Worm (Caenorhabditis elegans) whole organism, L4 larva: ENCODE measurements around the gene clc-25.

ENCODE experiments used
- F49E8.2 ChIP-seq: sonication (generic microtip); optimal IDR thresholded peaks from 2 replicates; lab custom pipeline; 2016; ENCODE audit warnings: missing compliant biosample characterization, mild to moderate bottlenecking, missing genetic modification characterization, borderline replicate concordance
- R02D3.7 ChIP-seq: fragments of 150-350 bp; sonication (generic microtip); optimal IDR thresholded peaks from 3 replicates; lab custom pipeline; 2014; ENCODE audit warnings: missing biosample characterization, missing genetic modification characterization
- Y48G9A.11 ChIP-seq: fragments of 200-800 bp; sonication (Bioruptor generic); IDR thresholded peaks from 2 replicates; pipeline ENCODE4 v1.3.6; 2022; ENCODE audit warnings: missing genetic modification reagents, missing genetic modification characterization, missing compliant biosample characterization
- ZK546.5 ChIP-seq, 2 experiments: sonication (generic microtip); optimal IDR thresholded peaks; 2 replicates each; lab custom pipeline; 2017; ENCODE audit warnings: missing biosample characterization in 2 of 2, missing genetic modification characterization in 2 of 2
- ceh-32 ChIP-seq: sonication (generic microtip); optimal IDR thresholded peaks from 2 replicates; lab custom pipeline; 2016; ENCODE audit warnings: mild to moderate bottlenecking, missing genetic modification characterization, missing compliant biosample characterization; ENCODE audit not compliant: poor library complexity
- ceh-62 ChIP-seq: sonication (generic microtip); optimal IDR thresholded peaks from 2 replicates; lab custom pipeline; 2017; ENCODE audit warnings: missing biosample characterization, missing genetic modification characterization
- daf-12 ChIP-seq: fragments of 150-350 bp; optimal IDR thresholded peaks from 2 replicates; lab custom pipeline; 2014; ENCODE audit warnings: missing biosample characterization, missing genetic modification reagents, missing genetic modification characterization
- daf-16 ChIP-seq, 3 experiments: sonication (generic microtip); optimal IDR thresholded peaks; 2 replicates each; lab custom pipeline; 2016 to 2017; ENCODE audit warnings: missing genetic modification characterization in 3 of 3, missing genetic modification reagents in 3 of 3, mild to moderate bottlenecking in 2 of 3, missing compliant biosample characterization in 2 of 3, missing biosample characterization in 1 of 3, moderate library complexity in 1 of 3
- daf-19 ChIP-seq: fragments of 200-800 bp; sonication (Bioruptor generic); conservative IDR thresholded peaks from 2 replicates; pipeline ENCODE4 v1.3.6; 2022; ENCODE audit warnings: missing genetic modification characterization, missing compliant biosample characterization
- dmd-6 ChIP-seq: fragments of 200-800 bp; sonication (Bioruptor generic); IDR thresholded peaks from 2 replicates; pipeline ENCODE4 v1.3.6; 2022; ENCODE audit warnings: missing genetic modification reagents, missing genetic modification characterization, missing compliant biosample characterization
- dve-1 ChIP-seq: sonication (generic microtip); optimal IDR thresholded peaks from 2 replicates; lab custom pipeline; 2017; ENCODE audit warnings: antibody characterized with exemption, mild to moderate bottlenecking, missing genetic modification characterization, missing compliant biosample characterization; ENCODE audit not compliant: insufficient read depth
- egl-27 ChIP-seq: sonication (generic microtip); optimal IDR thresholded peaks from 3 replicates; lab custom pipeline; 2017; ENCODE audit warnings: missing biosample characterization, missing genetic modification reagents, missing genetic modification characterization
- egl-43 ChIP-seq: fragments of 200-800 bp; sonication (Bioruptor generic); IDR thresholded peaks from 2 replicates; pipeline ENCODE4 v1.3.6; 2022; ENCODE audit warnings: missing genetic modification reagents, missing genetic modification characterization, missing compliant biosample characterization
- fos-1 ChIP-seq: fragments of 150-350 bp; optimal IDR thresholded peaks from 2 replicates; lab custom pipeline; 2014; ENCODE audit warnings: missing biosample characterization, missing genetic modification characterization
- hif-1 ChIP-seq, 2 experiments: sonication (generic microtip); optimal IDR thresholded peaks; 2 replicates each; lab custom pipeline; 2016 to 2017; ENCODE audit warnings: missing compliant biosample characterization in 2 of 2, missing genetic modification characterization in 2 of 2, missing genetic modification reagents in 2 of 2, missing genotype in 2 of 2, mild to moderate bottlenecking in 1 of 2
- hlh-30 ChIP-seq: sonication (generic microtip); optimal IDR thresholded peaks from 2 replicates; lab custom pipeline; 2017; ENCODE audit warnings: antibody characterized with exemption, mild to moderate bottlenecking, missing genetic modification characterization, missing compliant biosample characterization; ENCODE audit not compliant: insufficient read depth
- lim-7 ChIP-seq: fragments of 200-800 bp; sonication (Bioruptor generic); IDR thresholded peaks from 2 replicates; pipeline ENCODE4 v1.3.6; 2022; ENCODE audit warnings: missing genetic modification characterization, missing compliant biosample characterization
- lin-1 ChIP-seq: fragments of 200-800 bp; sonication (Bioruptor generic); IDR thresholded peaks from 2 replicates; pipeline ENCODE4 v1.3.6; 2022; ENCODE audit warnings: missing genetic modification reagents, missing genetic modification characterization, missing compliant biosample characterization
- lin-15B ChIP-seq: fragments of 150-350 bp; sonication (generic microtip); optimal IDR thresholded peaks from 3 replicates; lab custom pipeline; 2014; ENCODE audit warnings: missing biosample characterization, missing genetic modification characterization
- lin-38 ChIP-seq: fragments of 200-800 bp; sonication (Bioruptor generic); IDR thresholded peaks from 2 replicates; pipeline ENCODE4 v1.3.6; 2022; ENCODE audit warnings: missing genetic modification reagents, missing genetic modification characterization, missing compliant biosample characterization
- lsy-2 ChIP-seq, 2 experiments: fragments of 150-350 bp in 1 of 2; sonication (generic microtip) in 1 of 2; optimal IDR thresholded peaks; 2 replicates each; lab custom pipeline; 2014 to 2017; ENCODE audit warnings: missing biosample characterization in 2 of 2, missing genetic modification characterization in 2 of 2
- mdl-1 ChIP-seq, 2 experiments: fragments of 150-350 bp in 1 of 2; sonication (generic microtip) in 1 of 2; optimal IDR thresholded peaks; 2 replicates each; lab custom pipeline; 2014 to 2017; ENCODE audit warnings: missing biosample characterization in 2 of 2, missing genetic modification characterization in 2 of 2
- mes-2 ChIP-seq: sonication (generic microtip); optimal IDR thresholded peaks from 2 replicates; lab custom pipeline; 2016; ENCODE audit warnings: missing genotype, mild to moderate bottlenecking, missing genetic modification characterization, missing compliant biosample characterization; ENCODE audit not compliant: poor library complexity, severe bottlenecking
- nhr-102 ChIP-seq: sonication (generic microtip); optimal IDR thresholded peaks from 2 replicates; lab custom pipeline; 2016; ENCODE audit warnings: mild to moderate bottlenecking, missing genetic modification characterization, moderate library complexity, missing compliant biosample characterization
- nhr-28 ChIP-seq: fragments of 150-350 bp; optimal IDR thresholded peaks from 2 replicates; lab custom pipeline; 2014; ENCODE audit warnings: missing biosample characterization, missing genetic modification characterization
- nhr-41 ChIP-seq: fragments of 200-800 bp; sonication (Bioruptor generic); IDR thresholded peaks from 2 replicates; pipeline ENCODE4 v1.3.6; 2022; ENCODE audit warnings: missing genetic modification reagents, missing genetic modification characterization, missing compliant biosample characterization
- nhr-6 ChIP-seq: fragments of 150-350 bp; optimal IDR thresholded peaks from 2 replicates; lab custom pipeline; 2014; ENCODE audit warnings: missing biosample characterization, missing genetic modification characterization
- nhr-76 ChIP-seq: fragments of 150-350 bp; optimal IDR thresholded peaks from 2 replicates; lab custom pipeline; 2014; ENCODE audit warnings: missing biosample characterization, missing genetic modification characterization
- pha-4 ChIP-seq, 2 experiments: fragments of 150-350 bp in 1 of 2; fragments of 200-800 bp in 1 of 2; sonication (Bioruptor generic) in 1 of 2; IDR thresholded peaks in 1 of 2; optimal IDR thresholded peaks in 1 of 2; 2 replicates each; pipeline versions ENCODE4 v1.3.6 to Lab custom; 2014 to 2022; ENCODE audit warnings: missing genetic modification characterization in 2 of 2, missing genetic modification reagents in 2 of 2, missing biosample characterization in 1 of 2, missing compliant biosample characterization in 1 of 2
- sdz-12 ChIP-seq: fragments of 200-800 bp; sonication (Bioruptor generic); optimal IDR thresholded peaks from 2 replicates; lab custom pipeline; 2018; ENCODE audit warnings: mild to moderate bottlenecking, missing genetic modification characterization, missing compliant biosample characterization
- set-16 ChIP-seq: fragments of 200-800 bp; sonication (Bioruptor generic); IDR thresholded peaks from 2 replicates; pipeline ENCODE4 v1.3.6; 2022; ENCODE audit warnings: missing genetic modification reagents, missing genetic modification characterization, missing compliant biosample characterization
- tag-97 ChIP-seq: fragments of 200-800 bp; sonication (Bioruptor generic); IDR thresholded peaks from 2 replicates; pipeline ENCODE4 v1.3.6; 2022; ENCODE audit warnings: missing genetic modification characterization, missing compliant biosample characterization
- vab-7 ChIP-seq: fragments of 200-800 bp; sonication (Bioruptor generic); IDR thresholded peaks from 2 replicates; pipeline ENCODE4 v1.3.6; 2022; ENCODE audit warnings: missing genetic modification reagents, missing genetic modification characterization, missing compliant biosample characterization
- ztf-7 ChIP-seq: fragments of 150-350 bp; optimal IDR thresholded peaks from 2 replicates; lab custom pipeline; 2014; ENCODE audit warnings: missing biosample characterization, missing genetic modification characterization

Gene clc-25

DNA sequence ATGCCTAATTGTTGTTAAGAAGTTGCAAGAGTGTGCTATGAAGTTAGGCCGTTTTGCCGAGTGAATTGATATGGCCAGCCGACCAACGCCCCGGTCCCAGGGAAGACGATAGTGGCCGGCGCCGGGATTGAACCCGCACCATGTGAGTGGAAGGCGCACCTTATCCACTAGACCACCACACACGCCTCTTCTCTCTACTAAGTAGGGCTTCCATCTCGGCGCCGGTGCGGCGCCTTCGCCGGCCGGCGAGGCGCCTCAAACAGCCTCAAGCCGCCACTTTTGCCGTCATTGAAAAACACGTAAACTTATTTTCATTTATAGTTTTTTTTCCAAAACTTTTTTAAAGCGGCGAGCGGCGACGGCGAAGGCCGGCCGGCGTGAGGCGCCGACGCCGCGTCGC lies 47.3 kb downstream of the clc-25 start:
- no peak for TF ChIP-seq hlh-30 (tag; lab: Kevin White, UChicago)
- peak; percentile 48; the same call in 1 of the 2 replicates for TF ChIP-seq egl-43
- TF ChIP-seq pha-4 (GFP tag; IDR thresholded peaks at IDR 0.05; lab: Robert Waterston, UW) = 0 out of 2 replicates have a peak, but pooled peaks have one; percentile 48
- no peak for TF ChIP-seq pha-4 (tag; optimal IDR thresholded peaks at IDR 0.05; lab: Kevin White, UChicago)
- no peak for TF ChIP-seq daf-16 (GFP tag; optimal IDR thresholded peaks at IDR 0.05; lab: Kevin White, UChicago)
- TF ChIP-seq daf-16 (tag; optimal IDR thresholded peaks at IDR 0.05; lab: Kevin White, UChicago) = no peak
- no peak for TF ChIP-seq nhr-28
- no peak for TF ChIP-seq lin-15B (tag; lab: Kevin White, UChicago)
- TF ChIP-seq nhr-6 (tag; lab: Kevin White, UChicago) = no peak
- TF ChIP-seq egl-27 (tag; lab: Kevin White, UChicago) = no peak
- no peak for TF ChIP-seq R02D3.7
- no peak for TF ChIP-seq ztf-7 (tag; lab: Kevin White, UChicago)
- TF ChIP-seq mdl-1 (tag; optimal IDR thresholded peaks at IDR 0.05; lab: Kevin White, UChicago) = no peak
- TF ChIP-seq daf-12 = no peak
- no peak for TF ChIP-seq lin-1
- TF ChIP-seq lsy-2 (tag; optimal IDR thresholded peaks at IDR 0.05; lab: Kevin White, UChicago) = no peak
- no peak for TF ChIP-seq nhr-76 (tag; lab: Kevin White, UChicago)
- no peak for TF ChIP-seq ceh-32
- no peak for TF ChIP-seq ZK546.5 (tag; optimal IDR thresholded peaks at IDR 0.05; lab: Kevin White, UChicago)
- no peak for TF ChIP-seq ceh-62 (tag; lab: Kevin White, UChicago)
- TF ChIP-seq dmd-6 (GFP tag; lab: Robert Waterston, UW) = no peak
- no peak for TF ChIP-seq sdz-12 (GFP tag; lab: Kevin White, UChicago)
- no peak for TF ChIP-seq hif-1 (tag; optimal IDR thresholded peaks at IDR 0.05; lab: Kevin White, UChicago)
- TF ChIP-seq vab-7 (GFP tag; lab: Robert Waterston, UW) = no peak
- TF ChIP-seq Y48G9A.11 (GFP tag; lab: Robert Waterston, UW) = no peak
- no peak for TF ChIP-seq daf-19 (GFP tag; lab: Robert Waterston, UW)
- TF ChIP-seq F49E8.2 (tag; lab: Kevin White, UChicago) = no peak
- TF ChIP-seq lin-38 (GFP tag; lab: Robert Waterston, UW) = 0 out of 2 replicates have a peak, but pooled peaks have one; percentile 21
- TF ChIP-seq set-16 = peak; percentile 90
- no peak for TF ChIP-seq nhr-41 (GFP tag; lab: Robert Waterston, UW)
- TF ChIP-seq lim-7 = no peak
- no peak for TF ChIP-seq fos-1 (tag; lab: Kevin White, UChicago)
- TF ChIP-seq dve-1 (tag; lab: Kevin White, UChicago) = no peak
- TF ChIP-seq mes-2 (tag; lab: Kevin White, UChicago) = peak; percentile 31
- TF ChIP-seq nhr-102 (tag; lab: Kevin White, UChicago) = no peak
- TF ChIP-seq tag-97 (GFP tag; lab: Robert Waterston, UW) = no peak
